Worm (Caenorhabditis elegans) whole organism, L2 larva: ENCODE results near the gene nlg-1.

Experiments used
- F13H6.1 ChIP-seq: sonication (generic microtip); optimal IDR thresholded peaks from 2 replicates; lab custom pipeline; 2016; ENCODE audit warnings: missing genetic modification characterization, missing compliant biosample characterization
- R02D3.7 ChIP-seq: fragments of 150-350 bp; optimal IDR thresholded peaks from 2 replicates; lab custom pipeline; 2014; ENCODE audit warnings: missing biosample characterization, missing genetic modification characterization
- Y55F3AM.14 ChIP-seq: fragments of 200-800 bp; sonication (Bioruptor generic); optimal IDR thresholded peaks from 2 replicates; lab custom pipeline; 2018; ENCODE audit warnings: mild to moderate bottlenecking, missing genetic modification characterization, missing compliant biosample characterization
- ZK546.5 ChIP-seq: sonication (generic microtip); optimal IDR thresholded peaks from 2 replicates; lab custom pipeline; 2017; ENCODE audit warnings: missing biosample characterization, missing genetic modification characterization
- alr-1 ChIP-seq: fragments of 150-350 bp; optimal IDR thresholded peaks from 2 replicates; lab custom pipeline; 2014; ENCODE audit warnings: missing biosample characterization, missing genetic modification characterization
- ceh-16 ChIP-seq: fragments of 150-350 bp; optimal IDR thresholded peaks from 2 replicates; lab custom pipeline; 2014; ENCODE audit warnings: missing biosample characterization, missing genetic modification characterization
- ceh-82 ChIP-seq: fragments of 150-350 bp; optimal IDR thresholded peaks from 2 replicates; lab custom pipeline; 2014; ENCODE audit warnings: missing biosample characterization, missing genetic modification characterization
- crh-2 ChIP-seq: sonication (generic microtip); optimal IDR thresholded peaks from 2 replicates; lab custom pipeline; 2017; ENCODE audit warnings: missing biosample characterization, missing genetic modification characterization
- egl-27 ChIP-seq: sonication (generic microtip); optimal IDR thresholded peaks from 3 replicates; lab custom pipeline; 2017; ENCODE audit warnings: missing biosample characterization, missing genetic modification reagents, missing genetic modification characterization
- elt-3 ChIP-seq: sonication (generic microtip); optimal IDR thresholded peaks from 2 replicates; lab custom pipeline; 2017; ENCODE audit warnings: missing biosample characterization, missing genetic modification characterization
- fos-1 ChIP-seq: fragments of 150-350 bp; optimal IDR thresholded peaks from 2 replicates; lab custom pipeline; 2014; ENCODE audit warnings: missing biosample characterization, missing genetic modification characterization
- gmeb-1 ChIP-seq: fragments of 150-350 bp; optimal IDR thresholded peaks from 2 replicates; lab custom pipeline; 2014; ENCODE audit warnings: missing biosample characterization, missing genetic modification characterization
- lin-11 ChIP-seq: fragments of 150-350 bp; sonication (generic microtip); optimal IDR thresholded peaks from 2 replicates; lab custom pipeline; 2014; ENCODE audit warnings: missing biosample characterization, missing genetic modification characterization, inconsistent platforms, mixed read lengths
- lin-13 ChIP-seq: fragments of 150-350 bp; optimal IDR thresholded peaks from 2 replicates; lab custom pipeline; 2014; ENCODE audit warnings: missing biosample characterization, missing genetic modification reagents, missing genetic modification characterization
- lin-39 ChIP-seq: fragments of 150-350 bp; optimal IDR thresholded peaks from 2 replicates; lab custom pipeline; 2014; ENCODE audit warnings: missing biosample characterization, missing genetic modification reagents, missing genetic modification characterization
- lsy-2 ChIP-seq, 2 experiments: fragments of 150-350 bp in 1 of 2; sonication (generic microtip) in 1 of 2; optimal IDR thresholded peaks; 2 replicates each; lab custom pipeline; 2014 to 2017; ENCODE audit warnings: missing biosample characterization in 2 of 2, missing genetic modification characterization in 2 of 2
- mab-5 ChIP-seq: fragments of 150-350 bp; optimal IDR thresholded peaks from 2 replicates; lab custom pipeline; 2014; ENCODE audit warnings: missing biosample characterization, missing genetic modification characterization
- mbf-1 ChIP-seq: sonication (generic microtip); optimal IDR thresholded peaks from 2 replicates; lab custom pipeline; 2017; ENCODE audit warnings: missing biosample characterization, missing genetic modification characterization
- mdl-1 ChIP-seq, 2 experiments: fragments of 150-350 bp in 1 of 2; sonication (generic microtip) in 1 of 2; optimal IDR thresholded peaks; 2 replicates each; lab custom pipeline; 2017; ENCODE audit warnings: missing biosample characterization in 2 of 2, missing genetic modification characterization in 2 of 2
- nhr-11 ChIP-seq: fragments of 150-350 bp; optimal IDR thresholded peaks from 2 replicates; lab custom pipeline; 2014; ENCODE audit warnings: missing biosample characterization, missing genetic modification characterization
- nhr-12 ChIP-seq: fragments of 150-350 bp; optimal IDR thresholded peaks from 2 replicates; lab custom pipeline; 2014; ENCODE audit warnings: missing biosample characterization, missing genetic modification characterization
- nhr-129 ChIP-seq: fragments of 150-350 bp; optimal IDR thresholded peaks from 2 replicates; lab custom pipeline; 2014; ENCODE audit warnings: missing biosample characterization, missing genetic modification characterization
- nhr-21 ChIP-seq: fragments of 150-350 bp; optimal IDR thresholded peaks from 2 replicates; lab custom pipeline; 2014; ENCODE audit warnings: missing biosample characterization, missing genetic modification characterization
- nhr-25 ChIP-seq: fragments of 150-350 bp; sonication (generic microtip); optimal IDR thresholded peaks from 3 replicates; lab custom pipeline; 2014; ENCODE audit warnings: missing biosample characterization, missing genetic modification characterization
- nhr-6 ChIP-seq: fragments of 150-350 bp; optimal IDR thresholded peaks from 2 replicates; lab custom pipeline; 2014; ENCODE audit warnings: missing biosample characterization, missing genetic modification characterization
- nhr-77 ChIP-seq: fragments of 150-350 bp; optimal IDR thresholded peaks from 2 replicates; lab custom pipeline; 2014; ENCODE audit warnings: missing biosample characterization, missing genetic modification characterization
- peb-1 ChIP-seq: fragments of 150-350 bp; optimal IDR thresholded peaks from 2 replicates; lab custom pipeline; 2014; ENCODE audit warnings: missing biosample characterization, missing genetic modification characterization
- sem-4 ChIP-seq: fragments of 150-350 bp; optimal IDR thresholded peaks from 2 replicates; lab custom pipeline; 2014; ENCODE audit warnings: missing biosample characterization, missing genetic modification reagents, missing genetic modification characterization
- sma-3 ChIP-seq: sonication (generic microtip); optimal IDR thresholded peaks from 2 replicates; lab custom pipeline; 2016; ENCODE audit warnings: missing genetic modification reagents, missing genetic modification characterization, missing compliant biosample characterization
- sma-9 ChIP-seq, 2 experiments: fragments of 150-350 bp in 1 of 2; sonication (generic microtip) in 1 of 2; optimal IDR thresholded peaks; 2 replicates each; lab custom pipeline; 2014 to 2016; ENCODE audit warnings: missing genetic modification characterization in 2 of 2, mild to moderate bottlenecking in 1 of 2, missing biosample characterization in 1 of 2, missing compliant biosample characterization in 1 of 2, missing genetic modification reagents in 1 of 2, moderate library complexity in 1 of 2
- snpc-4 ChIP-seq: fragments of 150-350 bp; optimal IDR thresholded peaks from 2 replicates; lab custom pipeline; 2014; ENCODE audit warnings: missing biosample characterization, missing genetic modification characterization
- unc-55 ChIP-seq: fragments of 150-350 bp; sonication (generic microtip); optimal IDR thresholded peaks from 3 replicates; lab custom pipeline; 2014; ENCODE audit warnings: missing biosample characterization, missing genetic modification reagents, missing genetic modification characterization
- unc-62 ChIP-seq: fragments of 150-350 bp; optimal IDR thresholded peaks from 2 replicates; lab custom pipeline; 2014; ENCODE audit warnings: missing biosample characterization, missing genetic modification reagents, missing genetic modification characterization
- zag-1 ChIP-seq: fragments of 150-350 bp; optimal IDR thresholded peaks from 2 replicates; lab custom pipeline; 2014; ENCODE audit warnings: missing biosample characterization, missing genetic modification characterization
- ztf-4 ChIP-seq: fragments of 150-350 bp; optimal IDR thresholded peaks from 2 replicates; lab custom pipeline; 2014; ENCODE audit warnings: missing biosample characterization, missing genetic modification characterization

The nlg-1 gene

DNA sequence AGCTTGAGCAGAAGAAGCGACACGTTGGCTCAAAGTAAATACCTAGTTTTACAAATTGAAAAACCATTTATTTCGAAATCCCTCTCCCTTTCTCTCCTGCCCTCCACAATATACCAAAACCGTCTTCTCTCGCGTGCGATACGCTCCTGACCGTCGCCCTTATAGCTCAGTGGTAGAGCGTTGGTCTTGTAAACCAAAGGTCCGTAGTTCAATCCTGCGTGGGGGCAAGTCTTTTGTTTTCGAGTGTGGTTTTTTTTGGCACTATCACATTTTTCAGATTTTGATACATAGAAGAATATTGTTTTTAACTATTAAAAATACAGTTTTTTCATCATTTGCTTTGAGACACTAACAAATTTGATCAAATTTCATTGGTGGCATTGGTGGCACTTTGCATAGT, 22.6 kb upstream of the nlg-1 start:
- peak; percentile 9 for TF ChIP-seq fos-1 (tag; lab: Kevin White, UChicago)
- TF ChIP-seq nhr-25 (tag; lab: Kevin White, UChicago), result no peak
- TF ChIP-seq mdl-1 (tag; optimal IDR thresholded peaks at IDR 0.05; lab: Kevin White, UChicago), result no peak
- TF ChIP-seq nhr-129 (tag; lab: Kevin White, UChicago), result peak; percentile 26
- TF ChIP-seq lin-39, result no peak
- TF ChIP-seq R02D3.7 (tag; lab: Kevin White, UChicago), result no peak
- TF ChIP-seq ceh-16, result no peak
- no peak for TF ChIP-seq ztf-4 (tag; lab: Kevin White, UChicago)
- TF ChIP-seq nhr-21 (tag; lab: Kevin White, UChicago), result peak; percentile 9
- peak; percentile 37 for TF ChIP-seq sma-9 (GFP tag; optimal IDR thresholded peaks at IDR 0.05; lab: Kevin White, UChicago)
- TF ChIP-seq sma-9 (tag; optimal IDR thresholded peaks at IDR 0.05; lab: Kevin White, UChicago), result no peak
- TF ChIP-seq sem-4 (tag; lab: Kevin White, UChicago), result no peak
- no peak for TF ChIP-seq ceh-82 (tag; lab: Kevin White, UChicago)
- no peak for TF ChIP-seq elt-3
- TF ChIP-seq lsy-2 (tag; optimal IDR thresholded peaks at IDR 0.05; lab: Kevin White, UChicago), result no peak
- peak; percentile 9 for TF ChIP-seq sma-3
- no peak for TF ChIP-seq alr-1 (tag; lab: Kevin White, UChicago)
- TF ChIP-seq gmeb-1 (tag; lab: Kevin White, UChicago), result no peak
- no peak for TF ChIP-seq mab-5 (tag; lab: Kevin White, UChicago)

DNA sequence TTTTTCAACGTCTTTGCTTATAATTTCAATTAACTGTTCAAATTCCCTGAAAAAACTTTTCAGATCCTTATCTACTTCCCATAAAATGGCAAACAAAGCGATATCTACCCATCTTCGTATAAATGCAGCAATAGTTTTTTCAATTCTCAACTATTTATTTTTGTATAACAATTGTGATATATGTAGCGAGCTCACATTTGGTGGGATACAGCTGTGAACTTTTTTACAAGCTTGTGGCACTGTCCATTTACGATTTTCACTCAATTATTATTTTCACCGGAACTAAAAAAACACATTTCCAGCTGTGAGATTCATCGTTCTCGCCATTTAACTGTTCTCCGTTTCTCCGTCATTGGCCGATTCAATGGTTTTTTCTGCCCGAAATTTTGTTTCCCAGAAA, 19.8 kb upstream of the nlg-1 start, which contains the start of gene C40C9.4:
C40C9.4 (plus strand) TSS at position 301 of the 400 bp plus-strand sequence.
- TF ChIP-seq lsy-2 (tag; optimal IDR thresholded peaks at IDR 0.05; lab: Kevin White, UChicago) (no peak), mbf-1 (tag; lab: Kevin White, UChicago) (no peak), crh-2 (tag; lab: Kevin White, UChicago) (no peak), lin-39 (no peak), Y55F3AM.14 (GFP tag; lab: Kevin White, UChicago) (no peak), ZK546.5 (no peak), snpc-4 (no peak), mab-5 (tag; lab: Kevin White, UChicago) (no peak), elt-3 (no peak), nhr-11 (tag; lab: Kevin White, UChicago) (no peak), ceh-82 (tag; lab: Kevin White, UChicago) (no peak), zag-1 (tag; lab: Kevin White, UChicago) (no peak), ceh-16 (no peak), fos-1 (tag; lab: Kevin White, UChicago) (no peak)

DNA sequence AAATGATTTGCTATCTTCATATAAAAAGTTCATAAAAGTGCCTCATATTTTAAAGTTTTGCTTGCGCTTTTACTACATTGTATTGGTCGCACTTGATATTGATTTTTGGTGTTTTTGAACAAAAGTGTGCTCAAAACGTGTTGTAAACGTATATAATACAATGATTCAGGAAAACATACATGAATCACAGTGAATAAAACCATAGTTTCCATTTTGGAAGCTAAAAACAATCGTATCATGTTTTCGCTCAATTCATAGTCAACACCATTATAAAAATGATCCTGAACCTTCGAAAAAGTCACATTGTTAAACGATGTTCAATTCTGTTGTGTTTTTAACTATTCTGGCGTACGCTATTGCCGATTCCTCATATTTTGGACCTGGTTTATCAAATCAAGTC, 16.3 kb upstream of the nlg-1 start, which contains the start of gene C40C9.3:
C40C9.3 (plus strand) TSS at position 301 of the 400 bp plus-strand sequence.
- no peak for TF ChIP-seq F13H6.1 (tag; lab: Kevin White, UChicago)
- no peak for TF ChIP-seq unc-62 (GFP tag; lab: Kevin White, UChicago)
- no peak for TF ChIP-seq lin-11
- no peak for TF ChIP-seq egl-27
- no peak for TF ChIP-seq R02D3.7 (tag; lab: Kevin White, UChicago)
- TF ChIP-seq peb-1 (tag; lab: Kevin White, UChicago), result no peak
- TF ChIP-seq Y55F3AM.14 (GFP tag; lab: Kevin White, UChicago), result no peak
- TF ChIP-seq lin-13, result no peak
- no peak for TF ChIP-seq nhr-12 (tag; lab: Kevin White, UChicago)

DNA sequence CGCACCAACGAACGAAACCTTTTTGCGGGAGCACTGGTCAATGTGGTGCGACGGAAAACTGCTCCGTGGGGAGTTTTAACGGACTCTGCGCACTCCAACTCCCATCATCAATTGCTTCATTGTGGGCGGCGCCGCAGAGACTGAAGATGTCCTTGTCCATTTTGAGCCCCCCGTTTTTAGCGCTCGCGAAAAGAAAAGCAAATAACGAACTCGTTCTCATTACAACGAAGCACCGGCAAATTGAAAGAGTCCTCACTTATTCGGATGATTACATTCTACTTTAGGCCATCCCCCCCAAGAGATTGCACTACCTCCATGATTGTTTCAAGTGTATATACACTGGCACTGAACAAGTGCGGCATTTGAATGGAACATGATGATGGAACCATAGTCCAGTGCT, 15.8 kb upstream of the nlg-1 start, which contains the start of gene acr-9:
acr-9 (minus strand) TSS at position 101 of the 400 bp plus-strand sequence.
- TF ChIP-seq alr-1 (tag; lab: Kevin White, UChicago) (no peak), nhr-6 (tag; lab: Kevin White, UChicago) (no peak), sma-9 (GFP tag; optimal IDR thresholded peaks at IDR 0.05; lab: Kevin White, UChicago) (no peak), sma-9 (tag; optimal IDR thresholded peaks at IDR 0.05; lab: Kevin White, UChicago) (no peak)

DNA sequence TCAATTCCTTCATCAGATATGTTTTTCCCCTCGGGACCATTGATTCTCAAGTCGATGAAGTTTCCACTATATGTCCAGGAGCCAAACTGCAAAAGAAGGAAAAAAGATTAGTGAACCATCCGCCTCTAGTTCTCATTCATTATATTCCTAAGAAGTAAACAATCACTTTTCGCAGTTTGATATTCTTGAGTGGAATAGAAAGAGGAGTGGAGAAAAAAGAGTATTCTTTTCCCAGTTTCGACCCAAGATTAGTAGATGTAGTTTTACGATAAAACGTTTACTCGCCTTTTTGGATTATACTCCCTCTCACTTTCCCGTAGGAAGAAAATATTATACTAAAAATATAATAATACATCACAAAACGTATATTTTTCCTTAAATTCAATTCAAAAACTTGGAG, 13.9 kb upstream of the nlg-1 start:
- TF ChIP-seq nhr-77 (tag; lab: Kevin White, UChicago) (no peak), unc-55 (GFP tag; lab: Kevin White, UChicago) (peak; percentile 82), mab-5 (tag; lab: Kevin White, UChicago) (peak; percentile 3)
